Fruit fly (Drosophila melanogaster): ENCODE results near the gene CG31675.

Gene CG31675

DNA sequence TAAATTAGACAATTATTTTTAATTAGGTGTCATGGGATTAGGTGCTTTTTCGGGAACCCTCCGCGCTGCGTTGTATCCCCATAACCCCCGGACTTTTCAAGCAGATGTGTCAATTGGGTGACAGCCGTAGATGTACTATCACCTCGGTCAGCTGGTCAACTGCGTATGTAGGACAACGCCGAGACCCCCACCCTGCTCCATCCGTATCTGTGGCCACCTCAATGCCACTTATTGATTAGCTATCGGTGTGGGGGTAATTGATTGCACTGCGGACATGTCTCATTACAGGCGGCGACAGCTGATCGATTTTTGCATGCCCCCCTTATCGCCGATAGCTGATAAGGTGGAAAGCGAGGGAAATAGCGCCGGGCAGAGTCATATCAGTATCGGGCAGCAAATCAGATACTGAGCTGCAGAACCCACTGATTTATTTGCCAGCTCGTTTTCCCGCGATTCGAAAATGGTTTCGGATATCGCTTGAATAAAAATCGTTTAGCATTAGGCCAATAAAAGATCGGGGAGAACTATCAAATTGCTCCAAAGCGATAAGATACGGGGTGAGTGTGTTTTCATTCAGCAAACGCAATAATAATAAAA lies 16.2 kb downstream of the CG31675 start:
- TF ChIP-seq h (optimal IDR thresholded peaks at IDR 0.05) = no peak
- no peak for TF ChIP-seq psq (optimal IDR thresholded peaks at IDR 0.05)
- no peak for TF ChIP-seq ttk (optimal IDR thresholded peaks at IDR 0.05)
- TF ChIP-seq Myc (optimal IDR thresholded peaks at IDR 0.05) = no peak
- TF ChIP-seq Sin3A (optimal IDR thresholded peaks at IDR 0.05) = no peak
- TF ChIP-seq insv (optimal IDR thresholded peaks at IDR 0.05) = no peak

dm6 chr2L:20885889-20886507 lies 18.4 kb downstream of the CG31675 start:
- TF ChIP-seq ttk (optimal IDR thresholded peaks at IDR 0.05) (no peak), h (optimal IDR thresholded peaks at IDR 0.05) (no peak), insv (optimal IDR thresholded peaks at IDR 0.05) (no peak), Sin3A (optimal IDR thresholded peaks at IDR 0.05) (no peak), psq (optimal IDR thresholded peaks at IDR 0.05) (no peak), Myc (optimal IDR thresholded peaks at IDR 0.05) (no peak)

- no peak for TF ChIP-seq h (optimal IDR thresholded peaks at IDR 0.05)
- no peak for TF ChIP-seq insv (optimal IDR thresholded peaks at IDR 0.05)
- no peak for TF ChIP-seq psq (optimal IDR thresholded peaks at IDR 0.05)
- no peak for TF ChIP-seq Sin3A (optimal IDR thresholded peaks at IDR 0.05)
- no peak for TF ChIP-seq Myc (optimal IDR thresholded peaks at IDR 0.05)
- no peak for TF ChIP-seq ttk (optimal IDR thresholded peaks at IDR 0.05)
Measured at dm6 chr2L:20887273-20887672, 19.7 kb downstream of the CG31675 start.

DNA sequence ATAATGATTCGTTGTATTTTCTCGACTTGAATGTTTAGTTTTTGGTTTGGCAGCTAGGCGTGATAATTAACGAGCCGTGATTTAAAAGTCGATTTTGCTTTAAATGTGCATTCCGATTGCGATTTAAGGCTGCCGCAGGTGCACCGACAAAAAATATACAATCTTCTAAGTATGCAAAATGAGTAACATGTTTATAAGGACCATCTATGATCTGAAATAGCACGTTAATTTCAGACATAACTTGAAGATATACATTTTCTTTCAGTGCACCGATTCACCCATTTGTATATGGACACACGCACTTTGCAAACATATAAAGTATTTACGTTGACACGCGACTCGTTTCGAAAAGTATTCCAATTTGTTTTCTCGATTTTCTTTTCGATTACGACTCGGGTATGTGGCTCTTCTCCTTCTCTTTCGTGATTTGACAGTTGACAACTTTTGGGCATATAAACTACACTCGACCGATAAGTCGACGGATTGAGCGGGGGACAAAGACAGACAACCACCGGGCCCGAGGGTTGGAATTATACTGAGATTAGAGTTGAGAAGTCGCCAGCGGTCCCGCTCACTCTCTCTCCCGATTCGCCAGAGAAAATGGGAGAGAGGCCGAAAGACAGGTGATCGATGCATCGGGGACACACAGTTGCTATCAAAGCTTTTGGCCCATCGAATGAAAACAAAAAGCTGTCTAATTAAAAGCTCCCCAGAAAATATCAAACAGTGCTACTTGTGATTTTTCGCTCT lies 22.5 kb downstream of the CG31675 start:
- TF ChIP-seq Myc (optimal IDR thresholded peaks at IDR 0.05) (no peak), ttk (optimal IDR thresholded peaks at IDR 0.05) (no peak), Sin3A (optimal IDR thresholded peaks at IDR 0.05) (no peak), psq (optimal IDR thresholded peaks at IDR 0.05) (no peak), insv (optimal IDR thresholded peaks at IDR 0.05) (no peak), h (optimal IDR thresholded peaks at IDR 0.05) (no peak)

DNA sequence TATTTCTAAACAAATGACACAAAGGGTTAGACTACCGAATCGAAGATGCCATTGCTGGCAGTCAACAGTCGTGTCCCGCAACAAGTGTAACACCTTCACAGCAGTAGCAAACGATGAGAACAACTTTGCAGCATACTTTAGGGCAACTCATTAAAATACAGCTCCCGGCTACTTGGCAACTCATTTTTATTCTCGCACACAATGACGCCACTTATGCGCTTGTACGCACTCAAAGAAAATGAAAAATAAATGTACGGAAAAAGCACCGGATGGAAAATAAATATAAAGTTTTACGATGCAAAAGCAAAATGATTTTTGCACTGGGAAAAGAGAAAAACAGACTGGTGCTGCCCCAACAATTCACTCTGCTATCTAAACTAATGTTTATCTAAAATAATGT lies 23.6 kb downstream of the CG31675 start:
- TF ChIP-seq ttk (optimal IDR thresholded peaks at IDR 0.05) (no peak), psq (optimal IDR thresholded peaks at IDR 0.05) (no peak), insv (optimal IDR thresholded peaks at IDR 0.05) (no peak), Myc (optimal IDR thresholded peaks at IDR 0.05) (no peak), h (optimal IDR thresholded peaks at IDR 0.05) (no peak), Sin3A (optimal IDR thresholded peaks at IDR 0.05) (no peak)

DNA sequence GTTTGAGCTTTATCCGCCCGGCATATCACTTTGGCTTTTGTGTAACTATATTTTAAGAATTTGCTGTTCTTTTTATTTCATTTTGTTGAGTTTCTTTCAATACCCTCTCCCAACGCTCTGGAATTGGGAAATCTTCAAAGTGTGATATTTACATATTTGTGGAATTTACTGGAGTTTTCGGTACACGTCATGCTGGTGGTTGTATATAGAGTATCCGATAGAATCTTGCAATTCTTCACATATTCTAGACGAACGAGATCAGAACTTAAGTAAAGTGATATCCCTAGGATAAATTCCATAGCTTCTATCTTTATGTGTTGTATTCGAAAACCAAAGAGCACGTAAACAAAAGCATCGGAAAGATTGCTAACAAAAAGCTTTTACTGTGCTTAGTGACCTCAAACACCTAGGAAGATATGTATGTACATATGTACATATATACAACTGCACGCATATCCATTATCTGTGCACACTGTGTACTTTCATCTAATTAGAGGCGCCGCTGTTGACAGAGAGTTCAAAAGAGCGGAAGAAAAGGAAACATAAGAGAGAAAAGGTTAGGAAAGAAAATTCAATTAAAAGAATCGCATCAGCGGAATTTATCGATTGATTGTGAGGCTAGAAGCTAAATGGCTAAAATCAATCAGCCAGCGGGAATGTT lies 29.3 kb downstream of the CG31675 start:
- TF ChIP-seq insv (optimal IDR thresholded peaks at IDR 0.05) = no peak
- TF ChIP-seq h (optimal IDR thresholded peaks at IDR 0.05) = no peak
- TF ChIP-seq psq (optimal IDR thresholded peaks at IDR 0.05) = no peak
- no peak for TF ChIP-seq ttk (optimal IDR thresholded peaks at IDR 0.05)
- TF ChIP-seq Myc (optimal IDR thresholded peaks at IDR 0.05) = no peak
- no peak for TF ChIP-seq Sin3A (optimal IDR thresholded peaks at IDR 0.05)

DNA sequence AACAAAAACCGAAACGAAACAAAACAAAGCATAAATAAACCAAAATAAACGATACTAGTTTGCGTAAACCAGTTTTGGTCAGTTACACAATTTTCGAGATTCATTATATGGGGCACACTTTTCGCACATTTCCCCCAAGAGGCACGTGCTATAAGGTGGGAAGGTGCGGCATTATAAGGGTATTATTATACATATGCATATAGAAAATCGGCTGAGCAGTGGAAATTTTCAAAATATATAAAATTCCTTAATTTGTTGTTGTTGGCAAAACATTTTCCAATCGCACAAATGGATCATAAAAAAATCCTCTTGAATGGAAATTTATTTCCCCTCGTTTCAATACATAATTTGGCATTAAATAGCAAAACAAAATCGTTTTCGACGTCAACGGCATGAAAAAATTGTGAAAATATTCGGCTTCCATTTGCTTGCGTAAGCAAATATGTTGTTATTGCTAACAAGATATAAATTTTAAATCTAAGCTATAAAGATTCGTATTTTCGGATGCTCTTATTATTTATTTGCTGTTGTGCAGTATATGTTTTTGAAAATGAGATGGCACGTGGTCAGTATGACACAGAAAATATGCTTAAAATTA lies 31.0 kb downstream of the CG31675 start:
- TF ChIP-seq insv (optimal IDR thresholded peaks at IDR 0.05) = no peak
- TF ChIP-seq Sin3A (optimal IDR thresholded peaks at IDR 0.05) = no peak
- TF ChIP-seq Myc (optimal IDR thresholded peaks at IDR 0.05) = no peak
- TF ChIP-seq psq (optimal IDR thresholded peaks at IDR 0.05) = no peak
- no peak for TF ChIP-seq ttk (optimal IDR thresholded peaks at IDR 0.05)
- no peak for TF ChIP-seq h (optimal IDR thresholded peaks at IDR 0.05)

dm6 chr2L:20904327-20904726 lies 36.8 kb downstream of the CG31675 start:
- TF ChIP-seq ttk (optimal IDR thresholded peaks at IDR 0.05) (no peak), insv (optimal IDR thresholded peaks at IDR 0.05) (no peak), Sin3A (optimal IDR thresholded peaks at IDR 0.05) (no peak), psq (optimal IDR thresholded peaks at IDR 0.05) (no peak), Myc (optimal IDR thresholded peaks at IDR 0.05) (no peak), h (optimal IDR thresholded peaks at IDR 0.05) (no peak)

DNA sequence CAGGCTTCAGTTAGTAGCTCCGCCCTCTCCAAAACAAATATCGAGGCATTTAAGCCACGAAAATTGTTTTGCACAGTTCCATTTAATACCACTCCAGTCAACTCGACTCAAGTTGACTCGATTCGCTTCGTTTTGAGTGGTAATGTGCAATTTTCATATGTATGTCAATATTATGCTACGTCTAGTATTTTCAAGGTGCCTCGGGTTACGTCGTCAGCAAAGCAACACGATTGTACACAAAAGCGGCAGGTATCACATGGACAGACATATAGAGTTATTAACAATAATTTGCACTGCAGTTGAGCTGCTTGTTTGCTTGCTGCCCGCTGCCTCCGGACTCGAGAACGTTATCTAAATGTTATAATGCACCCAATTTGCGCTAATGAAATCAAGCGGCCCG lies 37.5 kb downstream of the CG31675 start:
- TF ChIP-seq h (optimal IDR thresholded peaks at IDR 0.05) = no peak
- no peak for TF ChIP-seq Sin3A (optimal IDR thresholded peaks at IDR 0.05)
- TF ChIP-seq Myc (optimal IDR thresholded peaks at IDR 0.05) = no peak
- TF ChIP-seq insv (optimal IDR thresholded peaks at IDR 0.05) = no peak

dm6 chr2L:20907995-20908654 lies 40.6 kb downstream of the CG31675 start:
- TF ChIP-seq Myc (optimal IDR thresholded peaks at IDR 0.05) = no peak

DNA sequence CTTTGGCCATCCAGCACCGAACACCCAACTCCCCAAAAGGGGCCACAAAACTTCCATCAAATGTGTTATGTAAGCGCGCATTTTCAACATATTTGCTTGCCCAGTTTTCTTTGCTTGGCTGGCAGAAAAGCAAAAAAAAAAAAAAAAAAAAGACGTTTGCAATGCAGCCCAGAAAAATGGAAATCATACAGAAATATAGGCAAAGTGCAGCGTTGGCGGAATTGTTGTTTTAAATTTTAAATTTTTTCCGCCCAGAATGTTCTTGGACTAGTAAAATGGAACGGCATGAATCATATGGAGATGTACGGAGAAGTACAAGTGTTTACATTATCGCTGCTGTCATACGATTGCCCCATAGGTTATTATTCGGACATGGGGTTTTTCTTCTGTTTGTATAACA lies 41.7 kb downstream of the CG31675 start:
- TF ChIP-seq Sin3A (optimal IDR thresholded peaks at IDR 0.05) = no peak
- no peak for TF ChIP-seq insv (optimal IDR thresholded peaks at IDR 0.05)
- no peak for TF ChIP-seq psq (optimal IDR thresholded peaks at IDR 0.05)
- TF ChIP-seq ttk (optimal IDR thresholded peaks at IDR 0.05) = no peak
- TF ChIP-seq Myc (optimal IDR thresholded peaks at IDR 0.05) = no peak
- no peak for TF ChIP-seq h (optimal IDR thresholded peaks at IDR 0.05)

Data from Kc167 (cell line).